Worm (Caenorhabditis elegans) whole organism, L4 larva: ENCODE data around the gene F48E8.3.

Experiments
- ama-1 ChIP-seq: fragments of 150-350 bp; optimal IDR thresholded peaks from 2 replicates; lab custom pipeline; 2014; ENCODE audit warnings: inconsistent platforms, mixed read lengths
- daf-16 ChIP-seq, 3 experiments: sonication (generic microtip); optimal IDR thresholded peaks; 2 replicates each; lab custom pipeline; 2016 to 2017; ENCODE audit warnings: missing genetic modification characterization in 3 of 3, missing genetic modification reagents in 3 of 3, mild to moderate bottlenecking in 2 of 3, missing compliant biosample characterization in 2 of 3, missing biosample characterization in 1 of 3, moderate library complexity in 1 of 3
- dmd-9 ChIP-seq: fragments of 200-800 bp; sonication (Bioruptor generic); IDR thresholded peaks from 2 replicates; pipeline ENCODE4 v1.3.6; 2022; ENCODE audit warnings: missing genetic modification reagents, missing genetic modification characterization, missing compliant biosample characterization
- dpl-1 ChIP-seq: fragments of 150-350 bp; optimal IDR thresholded peaks from 2 replicates; lab custom pipeline; 2014; ENCODE audit warnings: missing biosample characterization, missing genetic modification reagents, missing genetic modification characterization
- fkh-10 ChIP-seq: fragments of 150-350 bp; optimal IDR thresholded peaks from 2 replicates; lab custom pipeline; 2014; ENCODE audit warnings: missing biosample characterization, missing genetic modification reagents, missing genetic modification characterization
- hlh-30 ChIP-seq: sonication (generic microtip); optimal IDR thresholded peaks from 2 replicates; lab custom pipeline; 2017; ENCODE audit warnings: antibody characterized with exemption, mild to moderate bottlenecking, missing genetic modification characterization, missing compliant biosample characterization; ENCODE audit not compliant: insufficient read depth
- nhr-28 ChIP-seq: fragments of 150-350 bp; optimal IDR thresholded peaks from 2 replicates; lab custom pipeline; 2014; ENCODE audit warnings: missing biosample characterization, missing genetic modification characterization
- nhr-76 ChIP-seq: fragments of 150-350 bp; optimal IDR thresholded peaks from 2 replicates; lab custom pipeline; 2014; ENCODE audit warnings: missing biosample characterization, missing genetic modification characterization
- pha-4 ChIP-seq, 2 experiments: fragments of 150-350 bp in 1 of 2; fragments of 200-800 bp in 1 of 2; sonication (Bioruptor generic) in 1 of 2; IDR thresholded peaks in 1 of 2; optimal IDR thresholded peaks in 1 of 2; 2 replicates each; pipeline versions ENCODE4 v1.3.6 to Lab custom; 2014 to 2022; ENCODE audit warnings: missing genetic modification characterization in 2 of 2, missing genetic modification reagents in 2 of 2, missing biosample characterization in 1 of 2, missing compliant biosample characterization in 1 of 2
- unc-130 ChIP-seq: sonication (generic microtip); optimal IDR thresholded peaks from 2 replicates; lab custom pipeline; 2016; ENCODE audit warnings: missing genetic modification reagents, missing genetic modification characterization, missing compliant biosample characterization
- zip-2 ChIP-seq: fragments of 150-350 bp; optimal IDR thresholded peaks from 2 replicates; lab custom pipeline; 2014; ENCODE audit warnings: missing biosample characterization, missing genetic modification characterization
- ztf-11 ChIP-seq: fragments of 150-350 bp; optimal IDR thresholded peaks from 2 replicates; lab custom pipeline; 2014; ENCODE audit warnings: missing biosample characterization, missing genetic modification characterization

DNA sequence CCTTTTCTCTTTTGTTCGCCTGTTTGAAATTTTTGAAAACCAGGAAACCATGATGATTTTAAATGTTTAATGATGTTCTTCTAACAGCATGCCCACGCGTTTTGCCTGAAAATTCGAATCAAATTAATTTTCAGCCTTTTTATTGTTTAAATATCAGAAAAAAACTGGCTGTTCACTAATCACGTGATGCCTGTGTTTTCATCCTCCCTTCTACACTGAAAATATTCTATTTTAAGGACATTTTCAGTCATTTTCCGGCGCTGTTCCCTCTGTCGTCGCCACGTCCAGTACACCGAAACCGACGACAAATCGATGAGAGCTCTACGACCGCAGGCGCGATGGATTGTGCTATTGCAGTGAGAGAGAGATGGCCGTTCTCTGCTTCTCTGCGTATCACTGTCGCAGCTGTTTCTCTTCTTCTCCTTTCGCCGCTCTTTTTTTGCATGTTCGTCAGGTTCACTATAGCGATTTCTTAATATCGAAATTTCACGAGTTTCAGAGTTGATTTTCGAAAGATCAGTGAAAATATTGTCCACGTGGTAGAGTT is 11.3 kb upstream of the F48E8.3 start, which contains the start of gene F48E8.8:
- TF ChIP-seq ztf-11 (tag; lab: Kevin White, UChicago), result no peak
- no peak for TF ChIP-seq unc-130 (GFP tag; lab: Kevin White, UChicago)
- no peak for TF ChIP-seq ama-1 (lab: Kevin White, UChicago)
- TF ChIP-seq zip-2 (tag; lab: Kevin White, UChicago), result no peak
- TF ChIP-seq fkh-10 (GFP tag; lab: Kevin White, UChicago), result no peak
- TF ChIP-seq pha-4 (GFP tag; IDR thresholded peaks at IDR 0.05; lab: Robert Waterston, UW), result no peak
- no peak for TF ChIP-seq pha-4 (tag; optimal IDR thresholded peaks at IDR 0.05; lab: Kevin White, UChicago)
- peak in 1 of 2 experiments; percentile 21 for TF ChIP-seq daf-16 (GFP tag; optimal IDR thresholded peaks at IDR 0.05; lab: Kevin White, UChicago)
- peak; percentile 12 for TF ChIP-seq daf-16 (tag; optimal IDR thresholded peaks at IDR 0.05; lab: Kevin White, UChicago)
- TF ChIP-seq dpl-1 (GFP tag; lab: Kevin White, UChicago), result peak; percentile 54
- TF ChIP-seq dmd-9 (GFP tag; lab: Robert Waterston, UW), result no peak
- TF ChIP-seq nhr-76 (tag; lab: Kevin White, UChicago), result no peak
- peak; percentile 45 for TF ChIP-seq nhr-28 (tag; lab: Kevin White, UChicago)
- TF ChIP-seq hlh-30 (tag; lab: Kevin White, UChicago), result peak; percentile 77
